Fruit fly (Drosophila melanogaster) whole organism, embryonic: ENCODE measurements around the gene CG4972.

Experiments
- Adf1 ChIP-seq: fragments of 200-800 bp; sonication (Bioruptor generic); IDR thresholded peaks from 2 replicates; pipeline ENCODE4 v1.3.6; 2022; ENCODE audit warnings: missing biosample characterization, missing genetic modification characterization
- Bgb ChIP-seq: fragments of 200-800 bp; sonication (Bioruptor generic); IDR thresholded peaks from 2 replicates; pipeline ENCODE4 v1.3.6; 2022; ENCODE audit warnings: missing biosample characterization, missing genetic modification characterization; ENCODE audit not compliant: partially characterized antibody
- CG11560 ChIP-seq: fragments of 200-800 bp; sonication (Bioruptor generic); IDR thresholded peaks from 3 replicates; pipeline ENCODE4 v1.3.6; 2022; ENCODE audit warnings: missing biosample characterization, missing genetic modification characterization
- CG11696 ChIP-seq: fragments of 200-800 bp; sonication (Bioruptor generic); IDR thresholded peaks from 2 replicates; pipeline ENCODE4 v1.3.6; 2022; ENCODE audit warnings: missing biosample characterization, missing genetic modification characterization
- CG12391 ChIP-seq: fragments of 200-800 bp; sonication (Bioruptor generic); optimal IDR thresholded peaks from 3 replicates; lab custom pipeline; 2018; ENCODE audit warnings: missing biosample characterization, mild to moderate bottlenecking, missing genetic modification characterization, moderate library complexity
- CG12659 ChIP-seq: fragments of 200-800 bp; sonication (Bioruptor generic); optimal IDR thresholded peaks from 3 replicates; lab custom pipeline; 2017; ENCODE audit warnings: mild to moderate bottlenecking, missing biosample characterization, missing genetic modification reagents, missing genetic modification characterization
- CG13894 ChIP-seq: fragments of 200-800 bp; sonication (Bioruptor generic); optimal IDR thresholded peaks from 3 replicates; lab custom pipeline; 2018; ENCODE audit warnings: missing biosample characterization, mild to moderate bottlenecking, missing genetic modification characterization, moderate library complexity
- CG14050 ChIP-seq: fragments of 200-800 bp; sonication (Bioruptor generic); IDR thresholded peaks from 3 replicates; pipeline ENCODE4 v1.3.6; 2022; ENCODE audit warnings: missing biosample characterization, missing genetic modification characterization
- CG14441 ChIP-seq: fragments of 200-800 bp; sonication (Bioruptor generic); IDR thresholded peaks from 2 replicates; pipeline ENCODE4 v1.3.6; 2022; ENCODE audit warnings: missing biosample characterization, missing genetic modification characterization
- CG15696 ChIP-seq: fragments of 200-800 bp; sonication (Bioruptor generic); optimal IDR thresholded peaks from 2 replicates; lab custom pipeline; 2019; ENCODE audit warnings: missing biosample characterization, mild to moderate bottlenecking, missing genetic modification characterization, moderate library complexity
- CG18262 ChIP-seq: fragments of 200-800 bp; optimal IDR thresholded peaks from 3 replicates; lab custom pipeline; 2019; ENCODE audit warnings: missing biosample characterization, mild to moderate bottlenecking, missing genetic modification characterization, moderate library complexity
- CG2116 ChIP-seq: fragments of 200-800 bp; sonication (Bioruptor generic); optimal IDR thresholded peaks from 3 replicates; lab custom pipeline; 2018; ENCODE audit warnings: missing biosample characterization, mild to moderate bottlenecking, missing genetic modification characterization
- CG2120 ChIP-seq: fragments of 200-800 bp; sonication (Bioruptor generic); optimal IDR thresholded peaks from 3 replicates; lab custom pipeline; 2016; ENCODE audit warnings: missing biosample characterization, missing genetic modification characterization
- CG2199 ChIP-seq: fragments of 200-800 bp; sonication (Bioruptor generic); IDR thresholded peaks from 3 replicates; pipeline ENCODE4 v1.3.6; 2022; ENCODE audit warnings: missing biosample characterization, missing genetic modification characterization
- CG31365 ChIP-seq: fragments of 200-800 bp; sonication (Bioruptor generic); optimal IDR thresholded peaks from 2 replicates; lab custom pipeline; 2018; ENCODE audit warnings: missing biosample characterization, mild to moderate bottlenecking, missing genetic modification characterization
- CG3163 ChIP-seq: fragments of 200-800 bp; sonication (Bioruptor generic); optimal IDR thresholded peaks from 3 replicates; lab custom pipeline; 2016; ENCODE audit warnings: missing biosample characterization, missing genetic modification characterization
- CG34224 ChIP-seq: fragments of 200-800 bp; sonication (Bioruptor generic); IDR thresholded peaks from 3 replicates; pipeline ENCODE4 v1.3.6; 2022; ENCODE audit warnings: missing biosample characterization, missing genetic modification characterization; ENCODE audit not compliant: partially characterized antibody
- CG4820 ChIP-seq: fragments of 200-800 bp; sonication (Bioruptor generic); optimal IDR thresholded peaks from 3 replicates; lab custom pipeline; 2016; ENCODE audit warnings: missing biosample characterization, missing genetic modification characterization
- CG6791 ChIP-seq: fragments of 200-800 bp; sonication (Bioruptor generic); IDR thresholded peaks from 3 replicates; pipeline ENCODE4 v1.3.6; 2022; ENCODE audit warnings: missing biosample characterization, missing genetic modification characterization; ENCODE audit not compliant: partially characterized antibody
- CG7357 ChIP-seq: fragments of 200-800 bp; sonication (Bioruptor generic); IDR thresholded peaks from 3 replicates; pipeline ENCODE4 v1.3.6; 2022; ENCODE audit warnings: missing biosample characterization, missing genetic modification characterization
- CG8359 ChIP-seq: fragments of 200-800 bp; sonication (Bioruptor generic); optimal IDR thresholded peaks from 2 replicates; lab custom pipeline; 2017; ENCODE audit warnings: missing biosample characterization, mild to moderate bottlenecking, missing genetic modification characterization, borderline replicate concordance
- CG8924 ChIP-seq: fragments of 200-800 bp; optimal IDR thresholded peaks from 3 replicates; lab custom pipeline; 2019; ENCODE audit warnings: missing biosample characterization, mild to moderate bottlenecking, missing genetic modification characterization, moderate library complexity
- D19B ChIP-seq: fragments of 200-800 bp; sonication (Bioruptor generic); optimal IDR thresholded peaks from 2 replicates; lab custom pipeline; 2017; ENCODE audit warnings: missing biosample characterization, mild to moderate bottlenecking, missing genetic modification characterization
- Deaf1 ChIP-seq: fragments of 200-800 bp; optimal IDR thresholded peaks from 3 replicates; lab custom pipeline; 2019; ENCODE audit warnings: missing biosample characterization, mild to moderate bottlenecking, missing genetic modification characterization, moderate library complexity
- Dfd ChIP-seq, 2 experiments: fragments of >200 bp; optimal IDR thresholded peaks; 2 replicates each; lab custom pipeline; 2017; ENCODE audit warnings: missing biosample characterization in 2 of 2, missing genetic modification characterization in 2 of 2
- H15 ChIP-seq: fragments of 200-800 bp; sonication (Bioruptor generic); IDR thresholded peaks from 3 replicates; pipeline ENCODE4 v1.3.6; 2022; ENCODE audit warnings: missing biosample characterization, missing genetic modification characterization
- MESR4 ChIP-seq: fragments of 200-800 bp; sonication (Bioruptor generic); optimal IDR thresholded peaks from 2 replicates; lab custom pipeline; 2018; ENCODE audit warnings: missing biosample characterization, mild to moderate bottlenecking, missing genetic modification characterization, moderate library complexity
- Mes4 ChIP-seq: fragments of 200-800 bp; sonication (Bioruptor generic); optimal IDR thresholded peaks from 2 replicates; lab custom pipeline; 2016; ENCODE audit warnings: missing biosample characterization, missing genetic modification characterization
- Myb ChIP-seq: fragments of 200-800 bp; sonication (Bioruptor generic); optimal IDR thresholded peaks from 2 replicates; lab custom pipeline; 2016; ENCODE audit warnings: missing biosample characterization, missing genetic modification characterization
- NK7.1 ChIP-seq: fragments of 200-800 bp; sonication (Bioruptor generic); optimal IDR thresholded peaks from 3 replicates; lab custom pipeline; 2016; ENCODE audit warnings: missing biosample characterization, missing genetic modification characterization
- Ptx1 ChIP-seq: fragments of 200-800 bp; sonication (Bioruptor generic); IDR thresholded peaks from 2 replicates; pipeline ENCODE4 v1.3.6; 2022; ENCODE audit warnings: missing biosample characterization, missing genetic modification characterization
- Rfx ChIP-seq: fragments of 200-800 bp; sonication (Bioruptor generic); IDR thresholded peaks from 2 replicates; pipeline ENCODE4 v1.3.6; 2022; ENCODE audit warnings: missing biosample characterization, missing genetic modification characterization
- bigmax ChIP-seq: fragments of 200-800 bp; sonication (Bioruptor generic); optimal IDR thresholded peaks from 2 replicates; lab custom pipeline; 2018; ENCODE audit warnings: missing biosample characterization, mild to moderate bottlenecking, missing genetic modification characterization
- bsh ChIP-seq, 2 experiments: fragments of 200-800 bp; sonication (Bioruptor generic); optimal IDR thresholded peaks; 2 replicates each; lab custom pipeline; 2017 to 2018; ENCODE audit warnings: mild to moderate bottlenecking in 2 of 2, missing biosample characterization in 2 of 2, missing genetic modification characterization in 2 of 2, moderate library complexity in 1 of 2
- caup ChIP-seq: fragments of 200-800 bp; sonication (Bioruptor generic); optimal IDR thresholded peaks from 3 replicates; lab custom pipeline; 2017; ENCODE audit warnings: missing biosample characterization, mild to moderate bottlenecking, missing genetic modification characterization, moderate library complexity; ENCODE audit not compliant: severe bottlenecking
- dan ChIP-seq: fragments of 200-800 bp; sonication (Bioruptor generic); IDR thresholded peaks from 2 replicates; pipeline ENCODE4 v1.3.6; 2022; ENCODE audit warnings: missing biosample characterization, missing genetic modification characterization
- dpn ChIP-seq, 2 experiments: fragments of 200-800 bp; sonication (Bioruptor generic); optimal IDR thresholded peaks; 3 replicates each; lab custom pipeline; 2016; ENCODE audit warnings: missing biosample characterization in 2 of 2, missing genetic modification characterization in 2 of 2
- dysf ChIP-seq: fragments of 200-800 bp; sonication (Bioruptor generic); IDR thresholded peaks from 3 replicates; pipeline ENCODE4 v1.3.6; 2022; ENCODE audit warnings: missing biosample characterization, missing genetic modification characterization
- emc ChIP-seq: fragments of 200-800 bp; sonication (Bioruptor generic); optimal IDR thresholded peaks from 2 replicates; lab custom pipeline; 2016; ENCODE audit warnings: missing biosample characterization, missing genetic modification characterization
- fu2 ChIP-seq: fragments of 200-800 bp; sonication (Bioruptor generic); optimal IDR thresholded peaks from 2 replicates; lab custom pipeline; 2016; ENCODE audit warnings: missing biosample characterization, missing genetic modification characterization
- gsb-n ChIP-seq: fragments of 200-800 bp; sonication (Bioruptor generic); optimal IDR thresholded peaks from 3 replicates; lab custom pipeline; 2018; ENCODE audit warnings: missing biosample characterization, mild to moderate bottlenecking, missing genetic modification characterization
- hb ChIP-seq: fragments of 200-800 bp; sonication (Bioruptor generic); IDR thresholded peaks from 3 replicates; pipeline ENCODE4 v1.3.6; 2022; ENCODE audit warnings: missing biosample characterization, missing genetic modification characterization; ENCODE audit not compliant: partially characterized antibody
- hth ChIP-seq: fragments of >200 bp; optimal IDR thresholded peaks from 2 replicates; lab custom pipeline; 2017; ENCODE audit warnings: inconsistent platforms
- nmo ChIP-seq: fragments of 200-800 bp; sonication (Bioruptor generic); optimal IDR thresholded peaks from 2 replicates; lab custom pipeline; 2018; ENCODE audit warnings: missing biosample characterization, mild to moderate bottlenecking, missing genetic modification characterization, moderate library complexity
- onecut ChIP-seq: fragments of 200-800 bp; sonication (Bioruptor generic); IDR thresholded peaks from 2 replicates; pipeline ENCODE4 v1.3.6; 2022; ENCODE audit warnings: missing biosample characterization, missing genetic modification characterization
- pb ChIP-seq: fragments of 200-800 bp; sonication (Bioruptor generic); optimal IDR thresholded peaks from 3 replicates; lab custom pipeline; 2016; ENCODE audit warnings: missing biosample characterization, missing genetic modification characterization
- phol ChIP-seq: fragments of 200-800 bp; sonication (Bioruptor generic); optimal IDR thresholded peaks from 3 replicates; lab custom pipeline; 2018; ENCODE audit warnings: missing biosample characterization, mild to moderate bottlenecking, missing genetic modification characterization, moderate library complexity
- psq ChIP-seq: fragments of 200-800 bp; sonication (Bioruptor generic); optimal IDR thresholded peaks from 2 replicates; lab custom pipeline; 2017; ENCODE audit warnings: missing biosample characterization, missing genetic modification characterization
- stwl ChIP-seq: fragments of 200-800 bp; sonication (Bioruptor generic); optimal IDR thresholded peaks from 3 replicates; lab custom pipeline; 2018; ENCODE audit warnings: missing biosample characterization, mild to moderate bottlenecking, missing genetic modification characterization, moderate library complexity
- tna ChIP-seq: fragments of 200-800 bp; sonication (Bioruptor generic); IDR thresholded peaks from 2 replicates; pipeline ENCODE4 v1.3.6; 2022; ENCODE audit warnings: missing biosample characterization, missing genetic modification characterization; ENCODE audit not compliant: partially characterized antibody

CG4972 gene

DNA sequence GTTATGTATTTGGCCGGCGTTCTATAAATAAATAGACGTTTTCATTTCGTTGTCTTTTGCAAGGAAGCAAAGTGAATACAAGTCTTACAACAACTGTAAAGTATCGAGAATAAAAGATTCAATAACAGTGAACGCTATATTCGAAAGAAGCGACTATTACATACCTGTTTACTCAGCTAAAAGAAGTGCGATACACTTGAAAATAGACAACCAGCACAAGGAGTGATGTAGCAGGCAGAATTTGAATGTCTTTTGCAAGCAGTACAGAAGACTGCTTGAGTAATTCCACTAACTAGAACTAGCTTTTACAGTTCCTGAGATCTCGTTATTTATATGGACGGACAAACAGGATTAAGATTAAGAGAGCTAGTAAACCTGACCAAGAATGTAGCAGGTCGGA is 16.3 kb upstream of the CG4972 start (continued):
- no peak for TF ChIP-seq CG7357 (GFP tag; lab: Robert Waterston, UW)
- peak; percentile 92 for TF ChIP-seq CG6791 (GFP tag; lab: Robert Waterston, UW)
- no peak for TF ChIP-seq CG15696 (tag; lab: Kevin White, UChicago)
- TF ChIP-seq hth: no peak
- peak; percentile 5 for TF ChIP-seq CG4820 (GFP tag; lab: Kevin White, UChicago)
- peak; percentile 57; the same call in 1 of the 3 replicates for TF ChIP-seq CG34224 (GFP tag; lab: Robert Waterston, UW)
- no peak for TF ChIP-seq Adf1 (GFP tag; lab: Robert Waterston, UW)
- TF ChIP-seq Deaf1: no peak
- TF ChIP-seq stwl (tag; lab: Kevin White, UChicago): peak; percentile 92
- TF ChIP-seq CG3163 (GFP tag; lab: Kevin White, UChicago): peak; percentile 3
- TF ChIP-seq fu2 (GFP tag; lab: Kevin White, UChicago): no peak
- TF ChIP-seq dysf (GFP tag; lab: Robert Waterston, UW): no peak
- no peak for TF ChIP-seq gsb-n (tag; lab: Kevin White, UChicago)
- TF ChIP-seq CG13894 (tag; lab: Kevin White, UChicago): no peak
- peak; percentile 60 for TF ChIP-seq tna (GFP tag; lab: Robert Waterston, UW)
- TF ChIP-seq H15: no peak
- TF ChIP-seq bigmax (GFP tag; lab: Kevin White, UChicago): no peak
- no peak for TF ChIP-seq CG2116 (GFP tag; lab: Kevin White, UChicago)
- no peak for TF ChIP-seq pb (GFP tag; lab: Kevin White, UChicago)
- peak; percentile 0 for TF ChIP-seq CG8924 (tag; lab: Kevin White, UChicago)
- no peak for TF ChIP-seq Mes4 (GFP tag; lab: Kevin White, UChicago)
- peak; percentile 62 for TF ChIP-seq Myb
- TF ChIP-seq NK7.1: no peak
- TF ChIP-seq CG31365 (tag; lab: Kevin White, UChicago): peak; percentile 98
- TF ChIP-seq Rfx (GFP tag; lab: Robert Waterston, UW): no peak
- no peak for TF ChIP-seq CG14441 (GFP tag; lab: Robert Waterston, UW)
- no peak for TF ChIP-seq CG11696 (GFP tag; lab: Robert Waterston, UW)
- peak; percentile 73 for TF ChIP-seq Bgb (GFP tag; lab: Robert Waterston, UW)
- peak; percentile 10 for TF ChIP-seq caup (GFP tag; lab: Kevin White, UChicago)
- TF ChIP-seq Dfd (GFP tag; optimal IDR thresholded peaks at IDR 0.05; lab: Kevin White, UChicago): peak in 1 of 2 experiments; percentile 78
- peak; percentile 98 for TF ChIP-seq CG2199 (GFP tag; lab: Robert Waterston, UW)
- TF ChIP-seq CG14050 (GFP tag; lab: Robert Waterston, UW): no peak
- peak; percentile 74 for TF ChIP-seq CG12659
- peak; percentile 88; the same call in 2 of the 3 replicates for TF ChIP-seq hb (GFP tag; lab: Robert Waterston, UW)
- TF ChIP-seq CG8359 (GFP tag; lab: Kevin White, UChicago): no peak
- TF ChIP-seq psq (GFP tag; lab: Kevin White, UChicago): no peak
- no peak for TF ChIP-seq Ptx1 (GFP tag; lab: Robert Waterston, UW)
- no peak for TF ChIP-seq dan (GFP tag; lab: Robert Waterston, UW)

DNA sequence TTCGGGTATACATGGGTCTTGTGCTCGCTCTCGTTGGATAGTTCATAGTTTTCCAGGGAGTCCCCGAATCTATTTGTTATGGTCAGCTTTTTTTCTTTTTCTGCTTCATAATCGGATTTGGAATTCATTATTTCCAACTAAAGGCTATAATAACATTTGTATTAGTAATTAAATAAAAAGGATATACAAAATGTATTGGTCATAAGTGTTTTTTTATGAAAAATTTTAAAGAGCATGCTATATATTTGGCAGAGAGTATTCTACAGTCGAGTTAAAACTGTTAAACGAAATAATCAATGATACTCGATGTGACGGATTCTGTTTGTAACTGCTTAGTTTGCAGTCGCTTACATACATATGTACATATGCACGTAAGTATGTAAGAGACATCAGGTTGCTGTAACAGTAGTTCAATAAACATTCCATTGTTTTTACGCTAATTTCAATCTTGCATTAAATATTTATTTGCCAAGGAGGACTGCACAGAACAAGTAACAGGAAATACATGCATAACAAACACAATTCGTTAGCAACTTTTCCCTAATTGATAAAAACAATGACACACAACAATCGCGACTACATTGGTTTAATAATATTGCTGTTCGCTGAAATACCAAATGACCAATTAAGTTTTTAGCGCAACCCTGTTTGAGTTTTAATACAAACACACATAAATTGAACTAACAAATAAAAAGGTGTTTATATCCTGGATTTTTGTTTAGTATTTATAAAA is 15.3 kb upstream of the CG4972 start:
- TF ChIP-seq CG11560 (tag; lab: Robert Waterston, UW) (no peak), onecut (GFP tag; lab: Robert Waterston, UW) (peak; percentile 62), MESR4 (peak; percentile 70), dpn (GFP tag; optimal IDR thresholded peaks at IDR 0.05; lab: Kevin White, UChicago) (peak in 1 of 2 experiments; percentile 8), nmo (GFP tag; lab: Kevin White, UChicago) (peak; percentile 30), CG18262 (tag; lab: Kevin White, UChicago) (peak; percentile 0), CG31365 (tag; lab: Kevin White, UChicago) (peak; percentile 55), phol (tag; lab: Kevin White, UChicago) (peak; percentile 5), CG2120 (GFP tag; lab: Kevin White, UChicago) (peak; percentile 0), CG12391 (tag; lab: Kevin White, UChicago) (peak; percentile 23), emc (GFP tag; lab: Kevin White, UChicago) (no peak), D19B (peak; percentile 40), bsh (GFP tag; optimal IDR thresholded peaks at IDR 0.05; lab: Kevin White, UChicago) (peak in 1 of 2 experiments; percentile 25), tna (GFP tag; lab: Robert Waterston, UW) (no peak)
